Worm (Caenorhabditis elegans) whole organism, L4/young adult: ENCODE measurements around the gene str-5.

Experiments
- W03F9.2 ChIP-seq: fragments of 150-350 bp; optimal IDR thresholded peaks from 2 replicates; lab custom pipeline; 2014; ENCODE audit warnings: missing biosample characterization, missing genetic modification characterization
- dao-5 ChIP-seq: sonication (generic microtip); optimal IDR thresholded peaks from 2 replicates; lab custom pipeline; 2016; ENCODE audit warnings: missing genotype, missing genetic modification characterization, moderate library complexity, missing compliant biosample characterization
- him-1 ChIP-seq: sonication (generic microtip); optimal IDR thresholded peaks from 2 replicates; lab custom pipeline; 2016; ENCODE audit warnings: missing genotype, missing genetic modification reagents, missing genetic modification characterization, missing compliant biosample characterization

ce11 chrV:15733568-15733967 lies 19.5 kb upstream of the str-5 start, which contains the start of gene T23D5.3:
- TF ChIP-seq W03F9.2 (no peak), him-1 (tag; lab: Kevin White, UChicago) (no peak), dao-5 (tag; lab: Kevin White, UChicago) (no peak)
